Fruit fly (Drosophila melanogaster): ENCODE measurements around the gene Spn88Eb.

Spn88Eb gene

dm6 chr3R:15213362-15213989 lies 4.9 kb upstream of the Spn88Eb start, which contains the start of the genes CG6654 and CG4210:
TSS of gene CG6654 (minus strand) at chr3R:15213658.
TSS of gene CG4210 (plus strand) at chr3R:15213974.
- TF ChIP-seq CG17801 (GFP tag; optimal IDR thresholded peaks at IDR 0.05; ENCODE audit: partially characterized antibody) = peak; percentile 70

DNA sequence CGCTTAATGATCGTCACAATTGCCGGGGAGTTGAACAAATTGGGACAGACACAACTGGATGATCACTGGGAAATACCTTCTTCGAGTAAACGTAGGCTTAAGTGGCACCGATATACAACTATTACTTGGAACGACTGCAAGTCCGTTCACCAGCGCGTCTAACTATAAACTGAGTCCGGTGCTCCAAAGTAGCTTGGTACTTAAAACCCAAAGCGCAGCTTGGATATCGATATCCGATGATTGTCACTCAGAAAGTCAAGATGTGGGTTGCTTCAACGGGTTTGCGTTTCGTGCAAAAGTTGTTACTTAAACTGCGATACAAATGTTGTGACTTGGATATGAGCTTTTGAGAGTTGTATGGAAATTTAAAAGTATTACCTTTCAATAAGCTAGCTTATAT lies 2.3 kb downstream of the Spn88Eb start, which contains the start of gene Spn88Ea:
Gene Spn88Ea, minus strand, starts transcription at position 175 of the 400 bp plus-strand sequence.
- TF ChIP-seq CG17801 (GFP tag; optimal IDR thresholded peaks at IDR 0.05; ENCODE audit: partially characterized antibody) = peak; percentile 1

dm6 chr3R:15205223-15205622 lies 3.3 kb downstream of the Spn88Eb start:
- TF ChIP-seq CG17801 (GFP tag; optimal IDR thresholded peaks at IDR 0.05; ENCODE audit: partially characterized antibody) = no peak

DNA sequence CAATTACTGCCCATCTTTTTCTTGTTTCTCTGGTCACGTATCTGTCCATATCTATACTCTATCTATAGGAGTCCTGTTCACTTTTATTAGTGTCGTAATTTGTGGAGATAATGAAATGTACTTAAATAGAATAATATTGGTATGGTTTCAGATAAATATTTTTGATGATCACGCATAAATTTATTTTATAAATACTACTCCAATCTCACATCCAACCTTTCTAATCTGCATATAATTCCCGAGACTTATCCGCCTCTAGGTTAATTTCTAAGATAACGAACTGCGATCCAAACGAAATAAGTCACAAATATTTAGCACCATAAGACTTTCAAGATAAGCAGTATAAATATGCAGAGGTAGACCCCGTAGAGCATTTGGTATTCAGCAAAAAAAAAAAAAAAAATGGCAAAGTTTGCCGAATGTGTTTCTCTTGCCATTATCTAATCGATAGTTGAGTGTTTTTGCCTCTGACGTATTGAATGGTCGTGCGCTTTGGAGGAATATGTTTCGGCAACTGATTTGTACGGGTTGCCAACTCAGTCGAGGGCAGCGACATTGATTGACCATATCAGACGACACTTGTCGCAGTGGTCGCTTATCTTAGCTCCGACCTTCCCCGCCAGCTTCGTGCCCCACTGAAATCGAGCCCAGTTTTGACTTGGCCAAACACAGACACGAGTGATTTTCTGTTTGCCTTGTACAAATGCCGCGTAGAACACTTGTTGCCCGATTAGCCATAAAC lies 10.3 kb downstream of the Spn88Eb start:
- peak; percentile 13 for TF ChIP-seq CG17801 (GFP tag; optimal IDR thresholded peaks at IDR 0.05; ENCODE audit: partially characterized antibody)

- no peak for TF ChIP-seq CG17801 (GFP tag; optimal IDR thresholded peaks at IDR 0.05; ENCODE audit: partially characterized antibody)
Observed at dm6 chr3R:15197373-15197772, 11.2 kb downstream of the Spn88Eb start.

dm6 chr3R:15196134-15197034 lies 12.2 kb downstream of the Spn88Eb start, which contains the start of the genes Kpc1 and CG42542:
TSS of gene Kpc1 (minus strand) at chr3R:15196210.
TSS of gene CG42542 (plus strand) at chr3R:15196598.
- peak; percentile 44 for TF ChIP-seq CG17801 (GFP tag; optimal IDR thresholded peaks at IDR 0.05; ENCODE audit: partially characterized antibody)

- TF ChIP-seq CG17801 (GFP tag; optimal IDR thresholded peaks at IDR 0.05; ENCODE audit: partially characterized antibody) = no peak
Observed at dm6 chr3R:15181467-15181866, 27.1 kb downstream of the Spn88Eb start, which contains the start of gene Mf. TSS of gene Mf (minus strand) at chr3R:15181510.

DNA sequence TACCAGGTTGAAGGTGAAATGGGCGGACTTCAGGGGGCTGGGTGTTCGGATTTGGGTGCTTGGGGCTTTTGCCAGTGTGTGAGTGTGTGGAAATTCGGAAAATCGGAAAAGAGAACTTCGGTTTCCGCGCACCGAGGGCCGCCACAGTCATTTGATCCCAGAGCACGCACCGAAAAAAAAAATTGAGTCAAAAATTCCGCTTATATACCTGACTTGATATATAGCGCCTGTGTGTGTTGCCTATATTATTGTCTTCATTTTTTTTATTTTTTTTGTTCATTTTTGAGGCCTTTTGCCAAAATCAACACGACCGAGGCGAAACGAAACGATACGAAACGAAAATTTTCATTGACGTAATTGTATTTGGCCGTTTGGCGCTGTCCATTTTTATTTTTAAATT lies 31.3 kb downstream of the Spn88Eb start:
- TF ChIP-seq CG17801 (GFP tag; optimal IDR thresholded peaks at IDR 0.05; ENCODE audit: partially characterized antibody) = no peak

Measured in ovary, adult (tissue).